Worm (Caenorhabditis elegans): Measurements from ENCODE around the gene chil-10.

ce11 chrX:948783-949182, 8.9 kb upstream of the chil-10 start, which contains the start of gene sms-2:
- TF ChIP-seq lin-13 (GFP tag; optimal IDR thresholded peaks at IDR 0.05) (no peak), pha-4 (GFP tag; IDR thresholded peaks at IDR 0.05) (no peak), pha-4 (tag; optimal IDR thresholded peaks at IDR 0.05) (no peak), lin-15B (tag; optimal IDR thresholded peaks at IDR 0.05) (no peak), dve-1 (tag; optimal IDR thresholded peaks at IDR 0.05; ENCODE audit: insufficient read depth) (no peak)
